Worm (Caenorhabditis elegans) whole organism, young adult: ENCODE measurements around the gene cpt-2.

Experiments used
- hmg-1.2 ChIP-seq: fragments of 200-800 bp; sonication (Bioruptor generic); IDR thresholded peaks from 2 replicates; pipeline ENCODE4 v1.3.6; 2022; ENCODE audit warnings: missing genetic modification reagents, missing genetic modification characterization, missing compliant biosample characterization
- snpc-4 ChIP-seq, 5 experiments: fragments of 150-350 bp in 1 of 5; sonication (generic microtip) in 4 of 5; optimal IDR thresholded peaks; 2 replicates each; lab custom pipeline; 2014 to 2018; ENCODE audit warnings: missing genetic modification characterization in 5 of 5, missing biosample characterization in 3 of 5, antibody characterized with exemption in 2 of 5, mild to moderate bottlenecking in 2 of 5, missing compliant biosample characterization in 2 of 5, missing genotype in 2 of 5, moderate library complexity in 2 of 5, missing genetic modification reagents in 1 of 5

DNA sequence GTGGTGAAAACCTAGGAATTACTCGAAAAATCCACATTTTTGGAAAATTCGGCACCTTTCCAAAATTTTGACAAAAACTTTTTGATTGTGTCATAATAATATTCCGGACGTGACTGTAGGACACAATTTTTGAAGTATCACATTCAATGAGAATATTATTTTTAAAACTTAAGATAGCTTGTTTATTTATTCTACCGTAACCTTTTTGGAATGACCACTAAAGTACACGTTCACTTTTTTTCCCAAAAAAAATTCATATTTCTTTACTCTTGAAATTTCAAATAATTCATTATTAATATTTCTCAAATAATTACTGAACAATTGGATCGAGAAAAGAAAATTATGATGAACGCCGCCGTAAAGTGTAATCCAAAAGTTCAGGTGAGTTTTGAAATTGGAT is 27.7 kb downstream of the cpt-2 start, which contains the start of gene R07H5.9:
- TF ChIP-seq hmg-1.2 (GFP tag; lab: Robert Waterston, UW) (no peak), snpc-4 (GFP tag; optimal IDR thresholded peaks at IDR 0.05; lab: Kevin White, UChicago) (no peak), snpc-4 (tag; optimal IDR thresholded peaks at IDR 0.05; lab: Kevin White, UChicago) (no peak)
